Fruit fly (Drosophila melanogaster): ENCODE data around the gene CG12375.

dm6 chr2L:8163588-8164166 lies 37.0 kb upstream of the CG12375 start:
- TF ChIP-seq Blimp-1 (GFP tag; optimal IDR thresholded peaks at IDR 0.05): no peak
- no peak for TF ChIP-seq pdm3 (GFP tag; optimal IDR thresholded peaks at IDR 0.05)
- no peak for TF ChIP-seq CG31627 (GFP tag; optimal IDR thresholded peaks at IDR 0.05)
- TF ChIP-seq Sox14 (GFP tag; optimal IDR thresholded peaks at IDR 0.05): peak; percentile 30

All from whole organism, prepupa.